Fruit fly (Drosophila melanogaster): ENCODE results near the gene Ms.

DNA sequence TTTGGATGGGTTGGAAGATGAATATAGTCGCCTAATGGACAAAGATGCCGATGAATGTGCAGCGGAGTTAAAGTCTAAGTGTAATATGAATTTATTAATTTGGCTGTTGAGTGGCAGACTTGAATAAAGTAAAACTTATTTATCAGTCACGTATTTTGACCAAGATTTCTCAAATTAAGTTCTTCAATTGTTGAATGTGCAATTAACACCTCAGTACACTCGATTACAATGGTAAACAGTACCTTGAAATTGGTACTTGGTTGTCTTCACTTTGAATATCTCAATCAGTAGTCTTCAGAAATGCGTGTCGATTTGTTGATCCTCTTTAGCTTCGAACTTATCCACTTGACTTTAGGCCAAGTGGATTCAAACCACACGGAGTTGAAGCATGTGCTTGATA is 27.9 kb downstream of the Ms start, which contains the start of gene CG13614:
- TF ChIP-seq CG8478 (optimal IDR thresholded peaks at IDR 0.05) = no peak
- TF ChIP-seq CTCF (optimal IDR thresholded peaks at IDR 0.05) = no peak
